Fruit fly (Drosophila melanogaster) whole organism, prepupa: ENCODE results near the gene mal.

Experiments
- Blimp-1 ChIP-seq: fragments of 200-800 bp; sonication (Bioruptor generic); optimal IDR thresholded peaks from 3 replicates; lab custom pipeline; 2017; ENCODE audit warnings: missing biosample characterization, missing genetic modification characterization, mild to moderate bottlenecking, moderate library complexity, missing genetic modification reagents
- CG10631 ChIP-seq: fragments of 200-800 bp; sonication (Bioruptor generic); optimal IDR thresholded peaks from 2 replicates; lab custom pipeline; 2016; ENCODE audit warnings: missing biosample characterization, missing genetic modification characterization
- CG10669 ChIP-seq: fragments of 200-800 bp; sonication (Bioruptor generic); optimal IDR thresholded peaks from 3 replicates; lab custom pipeline; 2018; ENCODE audit warnings: missing biosample characterization, mild to moderate bottlenecking, missing genetic modification characterization, moderate library complexity
- CG11294 ChIP-seq: fragments of 200-800 bp; sonication (Bioruptor generic); IDR thresholded peaks from 2 replicates; pipeline ENCODE4 v1.3.6; 2022; ENCODE audit warnings: missing biosample characterization, missing genetic modification characterization
- CG11762 ChIP-seq: fragments of 200-800 bp; sonication (Bioruptor generic); optimal IDR thresholded peaks from 3 replicates; lab custom pipeline; 2016; ENCODE audit warnings: missing biosample characterization, missing genetic modification characterization; ENCODE audit not compliant: insufficient read depth
- CG1621 ChIP-seq: fragments of 200-800 bp; sonication (Bioruptor generic); optimal IDR thresholded peaks from 3 replicates; lab custom pipeline; 2018; ENCODE audit warnings: missing biosample characterization, mild to moderate bottlenecking, missing genetic modification characterization
- CG32006 ChIP-seq: fragments of 200-800 bp; sonication (Bioruptor generic); optimal IDR thresholded peaks from 3 replicates; lab custom pipeline; 2017; ENCODE audit warnings: missing biosample characterization, mild to moderate bottlenecking, missing genetic modification characterization
- CG34406 ChIP-seq: fragments of 200-800 bp; sonication (Bioruptor generic); optimal IDR thresholded peaks from 3 replicates; lab custom pipeline; 2016; ENCODE audit warnings: missing biosample characterization, missing genetic modification characterization
- CG6276 ChIP-seq: fragments of 200-800 bp; sonication (Bioruptor generic); optimal IDR thresholded peaks from 2 replicates; lab custom pipeline; 2017; ENCODE audit warnings: missing biosample characterization, mild to moderate bottlenecking, missing genetic modification characterization
- CG6792 ChIP-seq: fragments of 200-800 bp; sonication (Bioruptor generic); optimal IDR thresholded peaks from 3 replicates; lab custom pipeline; 2016; ENCODE audit warnings: missing biosample characterization, missing genetic modification characterization
- CG6808 ChIP-seq: fragments of 200-800 bp; sonication (Bioruptor generic); optimal IDR thresholded peaks from 3 replicates; lab custom pipeline; 2017; ENCODE audit warnings: missing biosample characterization, missing genetic modification characterization, mild to moderate bottlenecking, moderate library complexity, missing genetic modification reagents
- CG7368 ChIP-seq: fragments of 200-800 bp; sonication (Bioruptor generic); optimal IDR thresholded peaks from 3 replicates; lab custom pipeline; 2016; ENCODE audit warnings: missing biosample characterization, missing genetic modification characterization
- CG8319 ChIP-seq: fragments of 200-800 bp; sonication (Bioruptor generic); optimal IDR thresholded peaks from 3 replicates; lab custom pipeline; 2016; ENCODE audit warnings: missing biosample characterization, missing genetic modification characterization
- CG8632 ChIP-seq: fragments of 200-800 bp; sonication (Bioruptor generic); optimal IDR thresholded peaks from 3 replicates; lab custom pipeline; 2016; ENCODE audit warnings: missing biosample characterization, missing genetic modification characterization
- CG9139 ChIP-seq: fragments of 200-800 bp; sonication (Bioruptor generic); optimal IDR thresholded peaks from 3 replicates; lab custom pipeline; 2017; ENCODE audit warnings: missing biosample characterization, mild to moderate bottlenecking, missing genetic modification characterization
- Eip75B ChIP-seq: fragments of 200-800 bp; sonication (Bioruptor generic); optimal IDR thresholded peaks from 3 replicates; lab custom pipeline; 2016; ENCODE audit warnings: missing biosample characterization, missing genetic modification characterization
- Gug ChIP-seq: fragments of 200-800 bp; sonication (Bioruptor generic); IDR thresholded peaks from 2 replicates; pipeline ENCODE4 v1.3.6; 2022; ENCODE audit warnings: missing biosample characterization, missing genetic modification characterization
- Lpt ChIP-seq: fragments of 200-800 bp; sonication (Bioruptor generic); optimal IDR thresholded peaks from 3 replicates; lab custom pipeline; 2016; ENCODE audit warnings: missing biosample characterization, missing genetic modification characterization
- Met ChIP-seq: fragments of 200-800 bp; sonication (Bioruptor generic); optimal IDR thresholded peaks from 3 replicates; lab custom pipeline; 2016; ENCODE audit warnings: missing biosample characterization, missing genetic modification characterization
- Sox14 ChIP-seq: fragments of 200-800 bp; sonication (Bioruptor generic); optimal IDR thresholded peaks from 3 replicates; lab custom pipeline; 2016; ENCODE audit warnings: missing biosample characterization, missing genetic modification characterization
- achi ChIP-seq: fragments of 200-800 bp; sonication (Bioruptor generic); optimal IDR thresholded peaks from 3 replicates; lab custom pipeline; 2016; ENCODE audit warnings: missing biosample characterization, missing genetic modification characterization
- acj6 ChIP-seq: fragments of 200-800 bp; sonication (Bioruptor generic); optimal IDR thresholded peaks from 3 replicates; lab custom pipeline; 2016; ENCODE audit warnings: missing biosample characterization, missing genetic modification characterization
- dac ChIP-seq: fragments of 200-800 bp; sonication (Bioruptor generic); optimal IDR thresholded peaks from 2 replicates; lab custom pipeline; 2017; ENCODE audit warnings: missing biosample characterization, mild to moderate bottlenecking, missing genetic modification characterization
- dsx ChIP-seq: fragments of 200-800 bp; optimal IDR thresholded peaks from 3 replicates; lab custom pipeline; 2019; ENCODE audit warnings: missing biosample characterization, mild to moderate bottlenecking, missing genetic modification characterization, moderate library complexity; ENCODE audit not compliant: poor library complexity, severe bottlenecking
- eg ChIP-seq: fragments of 200-800 bp; sonication (Bioruptor generic); IDR thresholded peaks from 3 replicates; pipeline ENCODE4 v1.3.6; 2022; ENCODE audit warnings: missing biosample characterization, missing genetic modification characterization
- fd59A ChIP-seq: fragments of 200-800 bp; sonication (Bioruptor generic); optimal IDR thresholded peaks from 2 replicates; lab custom pipeline; 2017; ENCODE audit warnings: missing biosample characterization, mild to moderate bottlenecking, missing genetic modification characterization, missing genetic modification reagents
- fd85E ChIP-seq: fragments of 200-800 bp; sonication (Bioruptor generic); optimal IDR thresholded peaks from 3 replicates; lab custom pipeline; 2016; ENCODE audit warnings: missing biosample characterization, missing genetic modification characterization
- lz ChIP-seq: fragments of 200-800 bp; sonication (Bioruptor generic); optimal IDR thresholded peaks from 3 replicates; lab custom pipeline; 2016; ENCODE audit warnings: missing biosample characterization, missing genetic modification characterization
- pdm3 ChIP-seq: fragments of 200-800 bp; sonication (Bioruptor generic); optimal IDR thresholded peaks from 3 replicates; lab custom pipeline; 2016; ENCODE audit warnings: missing biosample characterization, missing genetic modification characterization
- ss ChIP-seq, 2 experiments: fragments of 200-800 bp; sonication (Bioruptor generic); optimal IDR thresholded peaks; 2 replicates in 1 of 2; 3 replicates in 1 of 2; lab custom pipeline; 2017 to 2018; ENCODE audit warnings: mild to moderate bottlenecking in 2 of 2, missing biosample characterization in 2 of 2, missing genetic modification characterization in 2 of 2, moderate library complexity in 1 of 2
- svp ChIP-seq: fragments of 200-800 bp; sonication (Bioruptor generic); peaks from one replicate; lab custom pipeline; 2016; ENCODE audit warnings: missing biosample characterization, missing genetic modification characterization
- vri ChIP-seq: fragments of 200-800 bp; sonication (Bioruptor generic); optimal IDR thresholded peaks from 3 replicates; lab custom pipeline; 2016; ENCODE audit warnings: missing biosample characterization, mild to moderate bottlenecking, missing genetic modification characterization

mal gene

dm6 chrX:20394066-20394913 is 35.2 kb upstream of the mal start, which contains the start of gene HERC2 (continued):
- no peak for TF ChIP-seq CG11762 (GFP tag; lab: Kevin White, UChicago)
- no peak for TF ChIP-seq CG6808 (GFP tag; lab: Kevin White, UChicago)
- no peak for TF ChIP-seq CG9139
- peak; percentile 37; the same call in 1 of the 2 replicates for TF ChIP-seq Gug (GFP tag; lab: Robert Waterston, UW)
- peak; percentile 67 for TF ChIP-seq pdm3 (GFP tag; lab: Kevin White, UChicago)
- no peak; the same call in 1 of the 2 replicates for TF ChIP-seq CG11294 (GFP tag; lab: Robert Waterston, UW)
- no peak for TF ChIP-seq CG7368
- no peak for TF ChIP-seq CG10669 (GFP tag; lab: Kevin White, UChicago)
- no peak for TF ChIP-seq CG10631 (GFP tag; lab: Kevin White, UChicago)
- TF ChIP-seq CG34406 (GFP tag; lab: Kevin White, UChicago), result peak; percentile 7
- TF ChIP-seq CG6276 (GFP tag; lab: Kevin White, UChicago), result no peak
- TF ChIP-seq dsx (GFP tag; lab: Kevin White, UChicago), result no peak
- TF ChIP-seq, all 60 proteins: peak for 25

- TF ChIP-seq Met (no peak), CG8632 (no peak), CG10669 (GFP tag; lab: Kevin White, UChicago) (no peak), eg (GFP tag; lab: Robert Waterston, UW) (no peak), svp (no peak), acj6 (GFP tag; lab: Kevin White, UChicago) (no peak), Gug (GFP tag; lab: Robert Waterston, UW) (no peak), CG32006 (GFP tag; lab: Kevin White, UChicago) (no peak), dac (GFP tag; lab: Kevin White, UChicago) (no peak), CG9139 (no peak), ss (GFP tag; optimal IDR thresholded peaks at IDR 0.05; lab: Kevin White, UChicago) (no peak), Lpt (no peak), CG6276 (GFP tag; lab: Kevin White, UChicago) (no peak), lz (GFP tag; lab: Kevin White, UChicago) (no peak), CG11294 (GFP tag; lab: Robert Waterston, UW) (no peak), Eip75B (GFP tag; lab: Kevin White, UChicago) (no peak), CG1621 (tag; lab: Kevin White, UChicago) (no peak), vri (GFP tag; lab: Kevin White, UChicago) (no peak)
These were observed 17.8 kb upstream of the mal start for dm6 chrX:20411635-20412034.

- no peak for TF ChIP-seq dsx (GFP tag; lab: Kevin White, UChicago)
- TF ChIP-seq ss (GFP tag; optimal IDR thresholded peaks at IDR 0.05; lab: Kevin White, UChicago), result no peak
- no peak for TF ChIP-seq CG6792 (GFP tag; lab: Kevin White, UChicago)
- TF ChIP-seq fd59A, result no peak
- TF ChIP-seq Blimp-1 (GFP tag; lab: Kevin White, UChicago), result no peak
- no peak for TF ChIP-seq Sox14 (GFP tag; lab: Kevin White, UChicago)
- TF ChIP-seq CG6276 (GFP tag; lab: Kevin White, UChicago), result no peak
- TF ChIP-seq eg (GFP tag; lab: Robert Waterston, UW), result no peak
- no peak for TF ChIP-seq CG8319 (GFP tag; lab: Kevin White, UChicago)
- TF ChIP-seq achi (GFP tag; lab: Kevin White, UChicago), result no peak
- no peak for TF ChIP-seq fd85E (GFP tag; lab: Kevin White, UChicago)
- TF ChIP-seq CG32006 (GFP tag; lab: Kevin White, UChicago), result no peak
These were observed 16.0 kb upstream of the mal start, which contains the start of gene CG15459 for dm6 chrX:20413481-20413880. CG15459 (minus strand) TSS chrX:20413581.

dm6 chrX:20414099-20414498 is 15.4 kb upstream of the mal start, which contains the start of gene CG15458:
CG15458 (minus strand) TSS chrX:20414199.
- TF ChIP-seq lz (GFP tag; lab: Kevin White, UChicago) (no peak), CG8632 (no peak), svp (no peak)
